Worm (Caenorhabditis elegans) whole organism, L4/young adult: Measurements from ENCODE around the gene kars-1.

ENCODE experiments used
- W03F9.2 ChIP-seq: fragments of 150-350 bp; optimal IDR thresholded peaks from 2 replicates; lab custom pipeline; 2014; ENCODE audit warnings: missing biosample characterization, missing genetic modification characterization
- him-1 ChIP-seq: sonication (generic microtip); optimal IDR thresholded peaks from 2 replicates; lab custom pipeline; 2016; ENCODE audit warnings: missing genotype, missing genetic modification reagents, missing genetic modification characterization, missing compliant biosample characterization

DNA sequence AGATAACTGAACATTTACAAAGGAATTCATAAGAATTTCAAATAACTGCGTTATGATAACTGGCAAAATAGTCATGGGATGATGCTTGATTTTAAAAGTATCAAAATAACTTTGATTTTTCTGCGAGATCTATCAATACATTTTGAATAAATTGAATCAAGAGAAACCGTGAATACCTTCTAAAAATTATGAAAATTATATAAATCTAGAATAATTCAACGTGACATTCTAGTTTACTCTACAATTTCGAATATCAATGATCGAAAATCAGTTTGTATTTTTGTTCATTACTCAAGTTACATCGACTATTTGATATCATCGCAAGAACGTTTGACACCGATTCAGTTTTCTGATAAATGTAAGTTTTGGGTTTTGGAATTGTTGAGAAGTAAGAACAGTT lies 10.5 kb downstream of the kars-1 start, which contains the start of gene acs-6:
- TF ChIP-seq him-1 (no peak), W03F9.2 (tag; lab: Kevin White, UChicago) (no peak)
